Fruit fly (Drosophila melanogaster) whole organism, embryonic: ENCODE data around the gene CG5390.

Experiments
- Atf-2 ChIP-seq: fragments of 200-800 bp; sonication (Bioruptor generic); optimal IDR thresholded peaks from 2 replicates; lab custom pipeline; 2016; ENCODE audit warnings: missing biosample characterization, missing genetic modification characterization
- BEAF-32 ChIP-seq: fragments of 200-800 bp; sonication (Bioruptor generic); optimal IDR thresholded peaks from 3 replicates; lab custom pipeline; 2017; ENCODE audit warnings: missing biosample characterization, missing genetic modification characterization, mild to moderate bottlenecking, moderate library complexity, missing genetic modification reagents
- Bdp1 ChIP-seq: fragments of 200-800 bp; sonication (Bioruptor generic); optimal IDR thresholded peaks from 3 replicates; lab custom pipeline; 2016; ENCODE audit warnings: missing biosample characterization, missing genetic modification characterization
- BtbVII ChIP-seq: fragments of 200-800 bp; sonication (Bioruptor generic); optimal IDR thresholded peaks from 3 replicates; lab custom pipeline; 2017; ENCODE audit warnings: missing biosample characterization, mild to moderate bottlenecking, missing genetic modification characterization
- CG10979 ChIP-seq: fragments of 200-800 bp; sonication (Bioruptor generic); optimal IDR thresholded peaks from 2 replicates; lab custom pipeline; 2018; ENCODE audit warnings: missing biosample characterization, mild to moderate bottlenecking, missing genetic modification characterization, moderate library complexity
- CG12659 ChIP-seq: fragments of 200-800 bp; sonication (Bioruptor generic); optimal IDR thresholded peaks from 3 replicates; lab custom pipeline; 2017; ENCODE audit warnings: mild to moderate bottlenecking, missing biosample characterization, missing genetic modification reagents, missing genetic modification characterization
- CG14710 ChIP-seq: fragments of 200-800 bp; sonication (Bioruptor generic); optimal IDR thresholded peaks from 3 replicates; lab custom pipeline; 2019; ENCODE audit warnings: missing biosample characterization, mild to moderate bottlenecking, missing genetic modification characterization, moderate library complexity
- CG15514 ChIP-seq: fragments of 200-800 bp; sonication (Bioruptor generic); optimal IDR thresholded peaks from 3 replicates; lab custom pipeline; 2017; ENCODE audit warnings: missing biosample characterization, missing genetic modification characterization, mild to moderate bottlenecking, moderate library complexity, missing genetic modification reagents
- CG15601 ChIP-seq: fragments of 200-800 bp; sonication (Bioruptor generic); optimal IDR thresholded peaks from 3 replicates; lab custom pipeline; 2019; ENCODE audit warnings: missing biosample characterization, mild to moderate bottlenecking, missing genetic modification characterization, moderate library complexity
- CG17361 ChIP-seq: fragments of 200-800 bp; sonication (Bioruptor generic); IDR thresholded peaks from 3 replicates; pipeline ENCODE4 v1.3.6; 2022; ENCODE audit warnings: missing biosample characterization, missing genetic modification characterization
- CG17912 ChIP-seq: fragments of 200-800 bp; sonication (Bioruptor generic); optimal IDR thresholded peaks from 2 replicates; lab custom pipeline; 2018; ENCODE audit warnings: missing biosample characterization, mild to moderate bottlenecking, missing genetic modification characterization
- CG18011 ChIP-seq: fragments of 200-800 bp; sonication (Bioruptor generic); optimal IDR thresholded peaks from 2 replicates; lab custom pipeline; 2017; ENCODE audit warnings: missing biosample characterization, missing genetic modification characterization, mild to moderate bottlenecking, moderate library complexity, missing genotype
- CG2129 ChIP-seq: fragments of 200-800 bp; sonication (Bioruptor generic); IDR thresholded peaks from 2 replicates; pipeline ENCODE4 v1.3.6; 2022; ENCODE audit warnings: missing biosample characterization, missing genetic modification characterization; ENCODE audit not compliant: partially characterized antibody
- CG34422 ChIP-seq: fragments of 200-800 bp; sonication (Bioruptor generic); IDR thresholded peaks from 3 replicates; pipeline ENCODE4 v1.3.6; 2022; ENCODE audit warnings: missing biosample characterization, missing genetic modification characterization
- CG3838 ChIP-seq: fragments of 200-800 bp; sonication (Bioruptor generic); optimal IDR thresholded peaks from 3 replicates; lab custom pipeline; 2016; ENCODE audit warnings: missing biosample characterization, missing genetic modification characterization
- CG3847 ChIP-seq: fragments of 200-800 bp; sonication (Bioruptor generic); IDR thresholded peaks from 2 replicates; pipeline ENCODE4 v1.3.6; 2022; ENCODE audit warnings: missing biosample characterization, missing genetic modification characterization
- CG43689 ChIP-seq: fragments of 200-800 bp; sonication (Bioruptor generic); IDR thresholded peaks from 2 replicates; pipeline ENCODE4 v1.3.6; 2022; ENCODE audit warnings: missing biosample characterization, missing genetic modification characterization
- CG4730 ChIP-seq: fragments of 200-800 bp; sonication (Bioruptor generic); IDR thresholded peaks from 2 replicates; pipeline ENCODE4 v1.3.6; 2022; ENCODE audit warnings: missing biosample characterization, missing genetic modification characterization
- CG4820 ChIP-seq: fragments of 200-800 bp; sonication (Bioruptor generic); optimal IDR thresholded peaks from 3 replicates; lab custom pipeline; 2016; ENCODE audit warnings: missing biosample characterization, missing genetic modification characterization
- CG7786 ChIP-seq: fragments of 200-800 bp; sonication (Bioruptor generic); optimal IDR thresholded peaks from 2 replicates; lab custom pipeline; 2016; ENCODE audit warnings: missing biosample characterization, missing genetic modification characterization
- CG7963 ChIP-seq: fragments of 200-800 bp; sonication (Bioruptor generic); IDR thresholded peaks from 3 replicates; pipeline ENCODE4 v1.3.6; 2022; ENCODE audit warnings: missing biosample characterization, missing genetic modification characterization; ENCODE audit not compliant: partially characterized antibody
- CG7987 ChIP-seq: fragments of 200-800 bp; sonication (Bioruptor generic); optimal IDR thresholded peaks from 2 replicates; lab custom pipeline; 2018; ENCODE audit warnings: missing biosample characterization, mild to moderate bottlenecking, missing genetic modification characterization, moderate library complexity
- CG8478 ChIP-seq: fragments of >200 bp; optimal IDR thresholded peaks from 2 replicates; lab custom pipeline; 2018
- Kr ChIP-seq: fragments of 200-800 bp; sonication (Bioruptor generic); optimal IDR thresholded peaks from 2 replicates; lab custom pipeline; 2017; ENCODE audit warnings: missing biosample characterization, mild to moderate bottlenecking, missing genetic modification characterization
- Lhr ChIP-seq: fragments of 200-800 bp; sonication (Bioruptor generic); optimal IDR thresholded peaks from 3 replicates; lab custom pipeline; 2017; ENCODE audit warnings: mild to moderate bottlenecking, missing biosample characterization, missing genetic modification reagents, missing genetic modification characterization
- MBD-R2 ChIP-seq: fragments of 200-800 bp; sonication (Bioruptor generic); IDR thresholded peaks from 2 replicates; pipeline ENCODE4 v1.3.6; 2022; ENCODE audit warnings: missing biosample characterization, missing genetic modification characterization
- NC2α ChIP-seq: fragments of 200-800 bp; sonication (Bioruptor generic); optimal IDR thresholded peaks from 2 replicates; lab custom pipeline; 2016; ENCODE audit warnings: missing biosample characterization, missing genetic modification characterization
- Nf-YB ChIP-seq: fragments of 200-800 bp; sonication (Bioruptor generic); optimal IDR thresholded peaks from 3 replicates; lab custom pipeline; 2019; ENCODE audit warnings: missing biosample characterization, mild to moderate bottlenecking, missing genetic modification characterization, moderate library complexity
- Ravus ChIP-seq: fragments of 200-800 bp; sonication (Bioruptor generic); IDR thresholded peaks from 2 replicates; pipeline ENCODE4 v1.3.6; 2022; ENCODE audit warnings: missing biosample characterization, missing genetic modification characterization
- Sox102F ChIP-seq: fragments of 200-800 bp; sonication (Bioruptor generic); optimal IDR thresholded peaks from 2 replicates; lab custom pipeline; 2018; ENCODE audit warnings: missing biosample characterization, mild to moderate bottlenecking, missing genetic modification characterization, moderate library complexity
- al ChIP-seq: fragments of 200-800 bp; sonication (Bioruptor generic); IDR thresholded peaks from 2 replicates; pipeline ENCODE4 v1.3.6; 2022; ENCODE audit warnings: missing biosample characterization, missing genetic modification characterization
- btn ChIP-seq: fragments of 200-800 bp; sonication (Bioruptor generic); optimal IDR thresholded peaks from 2 replicates; lab custom pipeline; 2016; ENCODE audit warnings: missing biosample characterization, missing genetic modification characterization
- cg ChIP-seq: fragments of 200-800 bp; sonication (Bioruptor generic); optimal IDR thresholded peaks from 3 replicates; lab custom pipeline; 2019; ENCODE audit warnings: missing biosample characterization, mild to moderate bottlenecking, missing genetic modification characterization, moderate library complexity
- crp ChIP-seq, 2 experiments: fragments of 200-800 bp; sonication (Bioruptor generic); optimal IDR thresholded peaks; 2 replicates in 1 of 2; 3 replicates in 1 of 2; lab custom pipeline; 2017; ENCODE audit warnings: missing biosample characterization in 2 of 2, missing genetic modification characterization in 2 of 2, mild to moderate bottlenecking in 1 of 2, moderate library complexity in 1 of 2
- ewg ChIP-seq: fragments of 200-800 bp; sonication (Bioruptor generic); optimal IDR thresholded peaks from 3 replicates; lab custom pipeline; 2017; ENCODE audit warnings: mild to moderate bottlenecking, missing biosample characterization, missing genetic modification reagents, missing genetic modification characterization
- gcm2 ChIP-seq: fragments of 200-800 bp; sonication (Bioruptor generic); optimal IDR thresholded peaks from 2 replicates; lab custom pipeline; 2016; ENCODE audit warnings: missing biosample characterization, missing genetic modification characterization
- grau ChIP-seq: fragments of 200-800 bp; optimal IDR thresholded peaks from 3 replicates; lab custom pipeline; 2019; ENCODE audit warnings: missing biosample characterization, mild to moderate bottlenecking, missing genetic modification characterization, moderate library complexity
- jing ChIP-seq: fragments of 200-800 bp; sonication (Bioruptor generic); optimal IDR thresholded peaks from 2 replicates; lab custom pipeline; 2018; ENCODE audit warnings: missing biosample characterization, mild to moderate bottlenecking, missing genetic modification characterization
- jumu ChIP-seq: fragments of 200-800 bp; sonication (Bioruptor generic); optimal IDR thresholded peaks from 3 replicates; lab custom pipeline; 2016; ENCODE audit warnings: missing biosample characterization, missing genetic modification characterization
- lab ChIP-seq: fragments of 200-800 bp; sonication (Bioruptor generic); optimal IDR thresholded peaks from 3 replicates; lab custom pipeline; 2017; ENCODE audit warnings: missing biosample characterization, missing genetic modification characterization, mild to moderate bottlenecking, moderate library complexity, missing genetic modification reagents
- pb ChIP-seq: fragments of 200-800 bp; sonication (Bioruptor generic); optimal IDR thresholded peaks from 3 replicates; lab custom pipeline; 2016; ENCODE audit warnings: missing biosample characterization, missing genetic modification characterization
- pita ChIP-seq: fragments of 200-800 bp; sonication (Bioruptor generic); optimal IDR thresholded peaks from 2 replicates; lab custom pipeline; 2017; ENCODE audit warnings: missing biosample characterization, mild to moderate bottlenecking, missing genetic modification characterization
- prd ChIP-seq, 3 experiments: fragments of >200 bp in 2 of 3; fragments of 200-800 bp in 1 of 3; sonication (Bioruptor generic) in 1 of 3; optimal IDR thresholded peaks in 2 of 3; IDR thresholded peaks in 1 of 3; 2 replicates in 2 of 3; 3 replicates in 1 of 3; pipeline versions ENCODE4 v1.3.6 to Lab custom; 2017 to 2022; ENCODE audit warnings: missing biosample characterization in 1 of 3, missing genetic modification characterization in 1 of 3
- sens ChIP-seq: fragments of 200-800 bp; sonication (Bioruptor generic); peaks from one replicate; lab custom pipeline; 2016; ENCODE audit warnings: missing biosample characterization, missing genetic modification characterization
- shn ChIP-seq: fragments of 200-800 bp; sonication (Bioruptor generic); optimal IDR thresholded peaks from 3 replicates; lab custom pipeline; 2016; ENCODE audit warnings: missing biosample characterization, missing genetic modification characterization
- sisA ChIP-seq: fragments of 200-800 bp; sonication (Bioruptor generic); IDR thresholded peaks from 2 replicates; pipeline ENCODE4 v1.3.6; 2022; ENCODE audit warnings: missing biosample characterization, missing genetic modification characterization
- tna ChIP-seq: fragments of 200-800 bp; sonication (Bioruptor generic); IDR thresholded peaks from 2 replicates; pipeline ENCODE4 v1.3.6; 2022; ENCODE audit warnings: missing biosample characterization, missing genetic modification characterization; ENCODE audit not compliant: partially characterized antibody
- twi ChIP-seq: fragments of 200-800 bp; optimal IDR thresholded peaks from 2 replicates; lab custom pipeline; 2019; ENCODE audit warnings: missing biosample characterization, mild to moderate bottlenecking, missing genetic modification characterization, moderate library complexity
- yki ChIP-seq: fragments of >200 bp; optimal IDR thresholded peaks from 3 replicates; lab custom pipeline; 2018

Gene CG5390

dm6 chr2L:10306518-10307260 lies at the start of gene CG5390, which contains the start of gene CG4968 (continued):
- TF ChIP-seq CG15601 (peak; percentile 87), MBD-R2 (peak; percentile 87), CG8478 (no peak), grau (peak; percentile 78), ewg (GFP tag; lab: Kevin White, UChicago) (peak; percentile 38), CG18011 (peak; percentile 19), yki (lab: Kevin White, UChicago) (no peak), Kr (no peak), pita (no peak), CG4820 (peak; percentile 20), tna (GFP tag; lab: Robert Waterston, UW) (no peak), CG7786 (GFP tag; lab: Kevin White, UChicago) (no peak), CG14710 (tag; lab: Kevin White, UChicago) (peak; percentile 70), CG4730 (GFP tag; lab: Robert Waterston, UW) (no peak), lab (GFP tag; lab: Kevin White, UChicago) (no peak), Lhr (GFP tag; lab: Kevin White, UChicago) (peak; percentile 63), crp (GFP tag; optimal IDR thresholded peaks at IDR 0.05; lab: Kevin White, UChicago) (peak in 1 of 2 experiments; percentile 31), CG43689 (GFP tag; lab: Robert Waterston, UW) (0 out of 2 replicates have a peak, but pooled peaks have one; percentile 44), CG15514 (GFP tag; lab: Kevin White, UChicago) (peak; percentile 97), CG7963 (GFP tag; lab: Robert Waterston, UW) (0 out of 3 replicates have a peak, but pooled peaks have one; percentile 17), Bdp1 (no peak), CG17912 (GFP tag; lab: Kevin White, UChicago) (no peak), NC2α (GFP tag; lab: Kevin White, UChicago) (no peak), sens (peak; percentile 81), shn (GFP tag; lab: Kevin White, UChicago) (no peak), CG7987 (GFP tag; lab: Kevin White, UChicago) (no peak), al (peak; percentile 55), jing (GFP tag; lab: Kevin White, UChicago) (no peak), prd (optimal IDR thresholded peaks at IDR 0.05; lab: Kevin White, UChicago) (no peak), prd (GFP tag; IDR thresholded peaks at IDR 0.05; lab: Robert Waterston, UW) (no peak), gcm2 (GFP tag; lab: Kevin White, UChicago) (peak; percentile 20), CG3838 (no peak), CG17361 (GFP tag; lab: Robert Waterston, UW) (peak; percentile 62; the same call in 2 of the 3 replicates), pb (GFP tag; lab: Kevin White, UChicago) (no peak), jumu (GFP tag; lab: Kevin White, UChicago) (no peak), Ravus (GFP tag; lab: Robert Waterston, UW) (no peak), CG2129 (no peak), CG10979 (tag; lab: Kevin White, UChicago) (peak; percentile 62), Nf-YB (GFP tag; lab: Kevin White, UChicago) (peak; percentile 44), CG34422 (GFP tag; lab: Robert Waterston, UW) (peak; percentile 75), BtbVII (peak; percentile 76), Sox102F (no peak), CG12659 (GFP tag; lab: Kevin White, UChicago) (peak; percentile 86), sisA (no peak), twi (tag; lab: Kevin White, UChicago) (peak; percentile 43), cg (peak; percentile 88), BEAF-32 (peak; percentile 60), Atf-2 (no peak), CG3847 (GFP tag; lab: Robert Waterston, UW) (peak; percentile 64), btn (GFP tag; lab: Kevin White, UChicago) (no peak)
